Worm (Caenorhabditis elegans) whole organism, L4/young adult: Measurements from ENCODE around the gene F40G9.8.

Experiments
- W03F9.2 ChIP-seq: fragments of 150-350 bp; optimal IDR thresholded peaks from 2 replicates; lab custom pipeline; 2014; ENCODE audit warnings: missing biosample characterization, missing genetic modification characterization
- dao-5 ChIP-seq: sonication (generic microtip); optimal IDR thresholded peaks from 2 replicates; lab custom pipeline; 2016; ENCODE audit warnings: missing genotype, missing genetic modification characterization, moderate library complexity, missing compliant biosample characterization
- him-1 ChIP-seq: sonication (generic microtip); optimal IDR thresholded peaks from 2 replicates; lab custom pipeline; 2016; ENCODE audit warnings: missing genotype, missing genetic modification reagents, missing genetic modification characterization, missing compliant biosample characterization

ce11 chrIII:154168-154567 lies 10.5 kb downstream of the F40G9.8 start:
- TF ChIP-seq him-1 (tag; lab: Kevin White, UChicago) (no peak), dao-5 (tag; lab: Kevin White, UChicago) (no peak), W03F9.2 (tag; lab: Kevin White, UChicago) (no peak)
